Worm (Caenorhabditis elegans): ENCODE data around the gene mut-7.

- TF ChIP-seq unc-130 (GFP tag; optimal IDR thresholded peaks at IDR 0.05) (no peak), C06A6.2 (GFP tag; conservative IDR thresholded peaks at IDR 0.05) (no peak), egl-18 (GFP tag; IDR thresholded peaks at IDR 0.05) (no peak), nhr-90 (tag; optimal IDR thresholded peaks at IDR 0.05) (no peak)
Observed at ce11 chrIII:9564410-9564809, 22.2 kb upstream of the mut-7 start, which contains the start of gene C48B4.10.
